Worm (Caenorhabditis elegans) whole organism, early embryonic: ENCODE results near the gene pqn-54.

Source experiments
- B0310.2 ChIP-seq: sonication (generic microtip); optimal IDR thresholded peaks from 2 replicates; lab custom pipeline; 2016; ENCODE audit warnings: mild to moderate bottlenecking, missing genetic modification characterization, missing compliant biosample characterization
- F13C5.2 ChIP-seq: sonication (generic microtip); optimal IDR thresholded peaks from 2 replicates; lab custom pipeline; 2017; ENCODE audit warnings: mild to moderate bottlenecking, missing genetic modification characterization, inconsistent platforms, missing compliant biosample characterization
- ama-1 ChIP-seq: fragments of 150-350 bp; optimal IDR thresholded peaks from 2 replicates; lab custom pipeline; 2014
- ceh-13 ChIP-seq: fragments of 200-800 bp; sonication (Bioruptor generic); optimal IDR thresholded peaks from 2 replicates; lab custom pipeline; 2018; ENCODE audit warnings: mild to moderate bottlenecking, missing genetic modification characterization, missing compliant biosample characterization
- ceh-36 ChIP-seq: sonication (generic microtip); optimal IDR thresholded peaks from 2 replicates; lab custom pipeline; 2016; ENCODE audit warnings: missing genetic modification characterization, inconsistent platforms, missing compliant biosample characterization
- ets-7 ChIP-seq: sonication (generic microtip); optimal IDR thresholded peaks from 2 replicates; lab custom pipeline; 2016; ENCODE audit warnings: missing genotype, missing genetic modification characterization, missing compliant biosample characterization
- flt-1 ChIP-seq: fragments of 200-800 bp; sonication (Bioruptor generic); IDR thresholded peaks from 2 replicates; pipeline ENCODE4 v1.3.6; 2022; ENCODE audit warnings: missing genetic modification characterization, missing compliant biosample characterization
- hmbx-1 ChIP-seq: sonication (generic microtip); optimal IDR thresholded peaks from 2 replicates; lab custom pipeline; 2016; ENCODE audit warnings: mild to moderate bottlenecking, missing genetic modification characterization, missing compliant biosample characterization
- hnd-1 ChIP-seq: sonication (generic microtip); optimal IDR thresholded peaks from 2 replicates; lab custom pipeline; 2016; ENCODE audit warnings: missing genetic modification characterization, missing compliant biosample characterization
- pes-1 ChIP-seq: fragments of 200-800 bp; sonication (Bioruptor generic); IDR thresholded peaks from 2 replicates; pipeline ENCODE4 v1.3.6; 2022; ENCODE audit warnings: missing genetic modification reagents, missing genetic modification characterization, missing compliant biosample characterization
- sea-1 ChIP-seq: fragments of 200-800 bp; sonication (Bioruptor generic); conservative IDR thresholded peaks from 2 replicates; pipeline ENCODE4 v1.3.6; 2022; ENCODE audit warnings: missing genetic modification characterization, missing compliant biosample characterization
- tbx-37 ChIP-seq: fragments of 200-800 bp; sonication (Bioruptor generic); conservative IDR thresholded peaks from 2 replicates; pipeline ENCODE4 v1.3.6; 2022; ENCODE audit warnings: missing genetic modification reagents, missing genetic modification characterization, missing compliant biosample characterization
- tra-4 ChIP-seq: sonication (generic microtip); optimal IDR thresholded peaks from 2 replicates; lab custom pipeline; 2017; ENCODE audit warnings: missing genetic modification characterization, missing compliant biosample characterization

- TF ChIP-seq hnd-1 (tag; lab: Kevin White, UChicago) (no peak), F13C5.2 (tag; lab: Kevin White, UChicago) (no peak), tra-4 (tag; lab: Kevin White, UChicago) (no peak), ceh-36 (tag; lab: Kevin White, UChicago) (no peak), B0310.2 (tag; lab: Kevin White, UChicago) (no peak), flt-1 (GFP tag; lab: Robert Waterston, UW) (no peak), ama-1 (lab: Kevin White, UChicago) (no peak), hmbx-1 (tag; lab: Kevin White, UChicago) (no peak), ceh-13 (GFP tag; lab: Kevin White, UChicago) (no peak), pes-1 (GFP tag; lab: Robert Waterston, UW) (no peak), tbx-37 (GFP tag; lab: Robert Waterston, UW) (no peak), sea-1 (GFP tag; lab: Robert Waterston, UW) (no peak), ets-7 (tag; lab: Kevin White, UChicago) (no peak)
These were observed 13.5 kb upstream of the pqn-54 start, which contains the start of gene srj-23 for ce11 chrV:1451334-1451733.
